Fruit fly (Drosophila melanogaster) whole organism, prepupa: ENCODE data around the gene CG13607.

Source experiments
- CG10631 ChIP-seq: fragments of 200-800 bp; sonication (Bioruptor generic); optimal IDR thresholded peaks from 2 replicates; lab custom pipeline; 2016; ENCODE audit warnings: missing biosample characterization, missing genetic modification characterization
- CG11294 ChIP-seq: fragments of 200-800 bp; sonication (Bioruptor generic); IDR thresholded peaks from 2 replicates; pipeline ENCODE4 v1.3.6; 2022; ENCODE audit warnings: missing biosample characterization, missing genetic modification characterization
- CG11762 ChIP-seq: fragments of 200-800 bp; sonication (Bioruptor generic); optimal IDR thresholded peaks from 3 replicates; lab custom pipeline; 2016; ENCODE audit warnings: missing biosample characterization, missing genetic modification characterization; ENCODE audit not compliant: insufficient read depth
- CG11902 ChIP-seq: fragments of 200-800 bp; sonication (Bioruptor generic); optimal IDR thresholded peaks from 3 replicates; lab custom pipeline; 2016; ENCODE audit warnings: missing biosample characterization, missing genetic modification characterization
- CG31627 ChIP-seq: fragments of 200-800 bp; sonication (Bioruptor generic); optimal IDR thresholded peaks from 3 replicates; lab custom pipeline; 2016; ENCODE audit warnings: missing biosample characterization, missing genetic modification characterization
- CG32006 ChIP-seq: fragments of 200-800 bp; sonication (Bioruptor generic); optimal IDR thresholded peaks from 3 replicates; lab custom pipeline; 2017; ENCODE audit warnings: missing biosample characterization, mild to moderate bottlenecking, missing genetic modification characterization
- CG4318 ChIP-seq: fragments of 200-800 bp; sonication (Bioruptor generic); optimal IDR thresholded peaks from 3 replicates; lab custom pipeline; 2017; ENCODE audit warnings: missing biosample characterization, mild to moderate bottlenecking, missing genetic modification characterization
- CG6808 ChIP-seq: fragments of 200-800 bp; sonication (Bioruptor generic); optimal IDR thresholded peaks from 3 replicates; lab custom pipeline; 2017; ENCODE audit warnings: missing biosample characterization, missing genetic modification characterization, mild to moderate bottlenecking, moderate library complexity, missing genetic modification reagents
- CG7368 ChIP-seq: fragments of 200-800 bp; sonication (Bioruptor generic); optimal IDR thresholded peaks from 3 replicates; lab custom pipeline; 2016; ENCODE audit warnings: missing biosample characterization, missing genetic modification characterization
- CG8119 ChIP-seq: fragments of 200-800 bp; sonication (Bioruptor generic); IDR thresholded peaks from 3 replicates; pipeline ENCODE4 v1.3.6; 2022; ENCODE audit warnings: missing biosample characterization, missing genetic modification characterization
- CG8319 ChIP-seq: fragments of 200-800 bp; sonication (Bioruptor generic); optimal IDR thresholded peaks from 3 replicates; lab custom pipeline; 2016; ENCODE audit warnings: missing biosample characterization, missing genetic modification characterization
- CG8632 ChIP-seq: fragments of 200-800 bp; sonication (Bioruptor generic); optimal IDR thresholded peaks from 3 replicates; lab custom pipeline; 2016; ENCODE audit warnings: missing biosample characterization, missing genetic modification characterization
- Eip75B ChIP-seq: fragments of 200-800 bp; sonication (Bioruptor generic); optimal IDR thresholded peaks from 3 replicates; lab custom pipeline; 2016; ENCODE audit warnings: missing biosample characterization, missing genetic modification characterization
- Eip78C ChIP-seq: fragments of 200-800 bp; sonication (Bioruptor generic); peaks from one replicate; lab custom pipeline; 2016; ENCODE audit warnings: missing biosample characterization, missing genetic modification characterization
- Eip93F ChIP-seq: fragments of 200-800 bp; sonication (Bioruptor generic); optimal IDR thresholded peaks from 2 replicates; lab custom pipeline; 2016; ENCODE audit warnings: missing biosample characterization, mild to moderate bottlenecking, missing genetic modification characterization
- Ets21C ChIP-seq: fragments of 200-800 bp; sonication (Bioruptor generic); optimal IDR thresholded peaks from 3 replicates; lab custom pipeline; 2016; ENCODE audit warnings: missing biosample characterization, missing genetic modification characterization
- Ets96B ChIP-seq: fragments of 200-800 bp; optimal IDR thresholded peaks from 2 replicates; lab custom pipeline; 2019; ENCODE audit warnings: missing biosample characterization, mild to moderate bottlenecking, missing genetic modification characterization, moderate library complexity
- Gug ChIP-seq: fragments of 200-800 bp; sonication (Bioruptor generic); IDR thresholded peaks from 2 replicates; pipeline ENCODE4 v1.3.6; 2022; ENCODE audit warnings: missing biosample characterization, missing genetic modification characterization
- Hr38 ChIP-seq: sonication (Bioruptor generic); optimal IDR thresholded peaks from 2 replicates; lab custom pipeline; 2016; ENCODE audit warnings: missing biosample characterization, missing genetic modification characterization
- Hr4 ChIP-seq: fragments of 200-800 bp; sonication (Bioruptor generic); optimal IDR thresholded peaks from 3 replicates; lab custom pipeline; 2016; ENCODE audit warnings: missing biosample characterization, missing genetic modification characterization
- Lpt ChIP-seq: fragments of 200-800 bp; sonication (Bioruptor generic); optimal IDR thresholded peaks from 3 replicates; lab custom pipeline; 2016; ENCODE audit warnings: missing biosample characterization, missing genetic modification characterization
- Met ChIP-seq: fragments of 200-800 bp; sonication (Bioruptor generic); optimal IDR thresholded peaks from 3 replicates; lab custom pipeline; 2016; ENCODE audit warnings: missing biosample characterization, missing genetic modification characterization
- Smox ChIP-seq: fragments of 200-800 bp; sonication (Bioruptor generic); optimal IDR thresholded peaks from 3 replicates; lab custom pipeline; 2016; ENCODE audit warnings: missing biosample characterization, missing genetic modification characterization
- Sox102F ChIP-seq: fragments of 200-800 bp; sonication (Bioruptor generic); optimal IDR thresholded peaks from 2 replicates; lab custom pipeline; 2016; ENCODE audit warnings: missing biosample characterization, mild to moderate bottlenecking, missing genetic modification characterization
- fkh ChIP-seq: fragments of 200-800 bp; sonication (Bioruptor generic); optimal IDR thresholded peaks from 3 replicates; lab custom pipeline; 2017; ENCODE audit warnings: missing biosample characterization, mild to moderate bottlenecking, missing genetic modification characterization, moderate library complexity
- lz ChIP-seq: fragments of 200-800 bp; sonication (Bioruptor generic); optimal IDR thresholded peaks from 3 replicates; lab custom pipeline; 2016; ENCODE audit warnings: missing biosample characterization, missing genetic modification characterization
- net ChIP-seq: fragments of 200-800 bp; sonication (Bioruptor generic); optimal IDR thresholded peaks from 3 replicates; lab custom pipeline; 2016; ENCODE audit warnings: missing biosample characterization, missing genetic modification characterization
- pdm3 ChIP-seq: fragments of 200-800 bp; sonication (Bioruptor generic); optimal IDR thresholded peaks from 3 replicates; lab custom pipeline; 2016; ENCODE audit warnings: missing biosample characterization, missing genetic modification characterization
- spab ChIP-seq: fragments of 200-800 bp; sonication (Bioruptor generic); optimal IDR thresholded peaks from 2 replicates; lab custom pipeline; 2017; ENCODE audit warnings: missing biosample characterization, mild to moderate bottlenecking, missing genetic modification characterization, missing genetic modification reagents
- ss ChIP-seq, 2 experiments: fragments of 200-800 bp; sonication (Bioruptor generic); optimal IDR thresholded peaks; 2 replicates in 1 of 2; 3 replicates in 1 of 2; lab custom pipeline; 2017 to 2018; ENCODE audit warnings: mild to moderate bottlenecking in 2 of 2, missing biosample characterization in 2 of 2, missing genetic modification characterization in 2 of 2, moderate library complexity in 1 of 2
- topi ChIP-seq: fragments of 200-800 bp; sonication (Bioruptor generic); optimal IDR thresholded peaks from 3 replicates; lab custom pipeline; 2016; ENCODE audit warnings: missing biosample characterization, missing genetic modification characterization
- vri ChIP-seq: fragments of 200-800 bp; sonication (Bioruptor generic); optimal IDR thresholded peaks from 3 replicates; lab custom pipeline; 2016; ENCODE audit warnings: missing biosample characterization, mild to moderate bottlenecking, missing genetic modification characterization

CG13607 gene

DNA sequence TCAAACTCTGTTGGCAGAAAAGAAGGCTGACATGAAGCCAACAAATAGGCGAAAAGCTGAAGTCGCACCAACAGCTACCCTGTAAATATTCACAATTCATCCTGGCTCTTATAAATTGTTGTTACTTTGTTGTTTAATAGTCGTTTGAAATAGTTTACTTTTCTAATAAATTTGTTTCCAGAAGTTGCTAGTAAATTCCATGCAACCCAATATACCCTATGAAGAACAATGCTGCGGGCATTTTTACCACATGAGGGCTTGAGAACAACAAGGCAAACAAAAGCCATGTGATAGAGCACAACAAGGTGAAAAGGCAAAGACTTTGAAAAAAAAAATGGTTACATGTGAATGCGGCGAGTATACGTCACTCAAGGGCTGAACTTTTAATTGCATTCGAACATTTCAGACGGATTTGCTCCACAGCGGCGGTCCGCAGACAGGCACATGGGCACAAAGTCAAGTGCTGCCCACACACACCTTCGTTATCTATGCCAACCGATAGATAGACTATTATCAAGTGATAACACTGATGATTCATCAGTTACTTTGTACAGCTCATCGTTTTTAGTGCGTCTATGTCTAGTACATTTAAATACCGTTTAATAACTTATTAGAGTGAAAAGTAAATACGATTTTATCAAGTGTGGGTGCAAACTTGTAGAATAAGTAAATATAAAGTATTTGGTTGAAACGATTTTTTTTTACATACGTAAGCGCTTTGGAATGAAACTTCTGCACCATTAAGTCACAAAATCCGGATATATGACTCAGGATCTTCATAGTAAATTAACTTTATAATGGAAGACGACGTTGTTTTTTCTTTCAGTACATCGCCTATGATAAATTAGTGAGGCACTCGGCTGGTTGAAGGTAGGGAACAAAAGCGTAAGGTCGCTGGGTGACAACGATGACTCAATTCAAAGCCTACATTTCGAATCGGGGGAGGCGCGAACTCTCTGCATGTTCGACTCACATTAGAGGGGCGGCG, 16.8 kb downstream of the CG13607 start (continued):
- peak; percentile 66 for TF ChIP-seq CG10631 (GFP tag; lab: Kevin White, UChicago)
- TF ChIP-seq Gug = peak; percentile 74
- peak; percentile 72 for TF ChIP-seq CG7368 (GFP tag; lab: Kevin White, UChicago)
- peak; percentile 77 for TF ChIP-seq CG8119 (GFP tag; lab: Robert Waterston, UW)
- peak; percentile 31 for TF ChIP-seq CG11762 (GFP tag; lab: Kevin White, UChicago)
- TF ChIP-seq net (GFP tag; lab: Kevin White, UChicago) = peak; percentile 68
- TF ChIP-seq Met (GFP tag; lab: Kevin White, UChicago) = peak; percentile 74
- peak; percentile 68 for TF ChIP-seq Hr4 (GFP tag; lab: Kevin White, UChicago)
- TF ChIP-seq Hr38 (GFP tag; lab: Kevin White, UChicago) = no peak
- TF ChIP-seq Ets21C (GFP tag; lab: Kevin White, UChicago) = peak; percentile 60
- peak; percentile 58 for TF ChIP-seq Sox102F (GFP tag; lab: Kevin White, UChicago)

DNA sequence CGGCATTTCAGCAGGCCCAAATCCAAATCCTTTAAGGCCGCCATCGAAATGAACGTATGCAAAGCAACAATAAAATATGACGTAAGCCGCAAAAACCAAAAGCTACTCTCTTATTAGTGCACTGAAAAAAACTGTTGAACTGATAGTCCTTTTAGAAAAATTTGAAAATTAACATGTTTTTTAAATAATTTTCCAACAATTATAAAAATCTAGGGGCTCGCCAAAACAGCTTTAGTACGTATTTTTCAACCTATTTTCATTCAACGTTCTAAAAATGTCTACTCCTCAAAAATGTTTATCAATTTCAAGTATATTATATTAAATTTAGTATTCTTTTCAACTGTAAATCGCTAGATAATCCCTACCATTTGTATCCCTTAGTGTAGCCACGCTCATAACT, 22.7 kb downstream of the CG13607 start:
- peak; percentile 53 for TF ChIP-seq Eip78C (GFP tag; lab: Kevin White, UChicago)
- peak; percentile 2 for TF ChIP-seq Hr4 (GFP tag; lab: Kevin White, UChicago)
- no peak for TF ChIP-seq Lpt (GFP tag; lab: Kevin White, UChicago)
- TF ChIP-seq CG8319 (GFP tag; lab: Kevin White, UChicago) = no peak

DNA sequence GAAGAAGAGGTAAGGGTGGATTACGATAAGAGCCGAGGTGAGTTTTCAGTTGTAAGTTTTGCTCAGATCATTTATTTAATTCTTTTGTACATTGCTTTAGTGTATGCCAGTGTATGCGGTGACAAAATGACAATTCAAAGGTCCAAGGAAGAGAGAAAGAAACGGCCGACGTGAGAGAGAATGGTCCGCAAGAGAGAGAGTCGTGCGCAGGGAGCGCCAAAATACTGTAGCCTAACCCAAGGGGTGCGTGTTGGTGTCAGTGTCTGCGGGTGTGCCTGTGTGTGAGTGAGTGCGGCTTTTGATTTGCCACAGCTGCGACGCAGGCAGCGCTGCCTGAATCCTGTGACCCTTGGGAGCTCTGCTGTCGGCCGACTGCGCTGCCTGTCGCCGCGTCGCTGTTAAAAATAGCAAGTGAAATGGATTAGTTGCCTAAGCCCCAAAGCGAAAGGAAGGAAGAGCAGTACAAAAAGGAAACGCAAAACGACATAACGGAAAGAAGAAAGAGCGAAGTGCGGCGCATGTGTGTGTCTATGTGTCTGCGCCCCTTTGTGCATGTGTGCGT, 23.5 kb downstream of the CG13607 start:
- TF ChIP-seq ss (GFP tag; optimal IDR thresholded peaks at IDR 0.05; lab: Kevin White, UChicago) (peak in 1 of 2 experiments; percentile 18), CG6808 (GFP tag; lab: Kevin White, UChicago) (peak; percentile 18), CG8119 (GFP tag; lab: Robert Waterston, UW) (no peak)

DNA sequence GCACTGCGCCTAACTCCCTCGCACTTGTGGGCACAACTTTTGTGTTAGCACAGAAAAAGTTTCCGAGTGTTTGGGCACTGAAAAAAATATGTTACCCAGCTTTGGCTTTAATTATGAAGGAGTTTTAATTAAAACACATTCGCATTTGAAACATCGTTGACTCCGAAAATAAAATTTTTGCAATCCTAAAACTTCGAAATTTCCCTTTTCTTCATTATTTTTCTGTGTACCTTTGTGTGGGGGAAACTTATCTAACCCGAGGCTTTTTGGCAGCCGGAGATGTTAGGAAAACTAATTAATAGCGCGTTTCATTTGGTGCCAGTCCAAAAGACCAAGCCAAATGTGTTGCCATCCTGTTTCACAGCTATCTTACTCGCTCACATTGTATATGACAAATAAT, 24.5 kb downstream of the CG13607 start:
- TF ChIP-seq spab (GFP tag; lab: Kevin White, UChicago) (no peak), CG11294 (no peak)

DNA sequence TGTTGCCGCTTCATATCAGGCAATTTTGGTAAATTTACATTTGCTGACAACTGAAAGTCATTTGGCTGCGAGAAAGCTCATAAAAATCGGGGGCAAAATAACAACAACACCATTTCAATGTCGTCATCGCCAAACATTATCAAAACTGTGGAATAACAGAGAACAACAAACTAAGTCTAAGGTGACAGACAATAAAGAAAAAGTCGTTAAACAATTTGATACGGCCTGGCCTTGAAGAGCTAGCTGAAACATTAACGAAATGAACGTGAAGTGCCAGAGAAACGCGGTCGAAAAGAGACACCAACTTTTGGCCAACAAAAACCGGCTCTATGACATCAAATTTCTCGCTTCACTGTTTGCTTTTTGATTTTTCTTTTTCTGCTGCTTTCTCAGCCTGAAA, 26.0 kb downstream of the CG13607 start:
- TF ChIP-seq fkh (GFP tag; lab: Kevin White, UChicago) = peak; percentile 21
- no peak for TF ChIP-seq pdm3 (GFP tag; lab: Kevin White, UChicago)

DNA sequence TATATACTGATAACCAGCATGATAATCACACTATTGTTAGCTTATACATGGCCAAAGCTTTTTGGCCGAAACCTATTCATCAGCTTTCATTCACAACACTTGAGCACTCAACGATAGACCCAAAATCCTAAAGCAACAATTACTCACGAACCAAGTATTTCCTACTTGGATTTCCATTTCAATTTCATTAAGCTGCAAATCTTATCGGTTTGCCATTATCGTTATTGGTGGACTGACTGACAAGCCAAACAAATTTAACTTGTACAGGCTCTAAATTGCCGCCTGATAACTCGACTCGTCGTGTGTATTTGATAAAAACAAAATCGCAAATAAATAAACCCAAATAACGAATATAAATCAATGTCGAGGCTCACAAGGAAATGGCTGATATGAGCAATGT, 31.1 kb downstream of the CG13607 start:
- TF ChIP-seq Eip93F (GFP tag; lab: Kevin White, UChicago) = peak; percentile 40
- no peak for TF ChIP-seq Ets21C (GFP tag; lab: Kevin White, UChicago)
- peak; percentile 13 for TF ChIP-seq vri
- TF ChIP-seq CG31627 (GFP tag; lab: Kevin White, UChicago) = no peak
- no peak for TF ChIP-seq Lpt (GFP tag; lab: Kevin White, UChicago)
- TF ChIP-seq Eip78C (GFP tag; lab: Kevin White, UChicago) = no peak
- TF ChIP-seq CG6808 (GFP tag; lab: Kevin White, UChicago) = no peak
- TF ChIP-seq, all 60 proteins: peak for 2

DNA sequence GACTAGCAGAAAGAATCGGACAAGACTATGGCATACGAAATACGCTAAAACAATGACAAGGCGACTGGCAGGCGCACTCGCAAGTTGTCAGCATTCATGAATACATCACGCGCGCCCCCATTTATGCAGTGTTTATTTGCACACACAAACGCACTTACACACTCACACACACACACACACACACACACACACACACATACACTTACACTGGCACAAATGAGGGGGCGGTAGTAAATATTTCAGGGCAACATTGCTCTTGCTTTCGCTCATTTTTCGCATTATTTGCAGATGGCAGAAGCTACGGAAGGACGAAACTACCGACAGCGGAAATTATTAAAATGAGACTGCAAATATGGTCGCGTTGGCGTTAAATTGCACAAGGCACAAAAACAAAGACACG, 36.5 kb downstream of the CG13607 start:
- TF ChIP-seq topi (GFP tag; lab: Kevin White, UChicago) (no peak), CG32006 (no peak), Smox (GFP tag; lab: Kevin White, UChicago) (no peak), vri (no peak), lz (no peak), CG11762 (GFP tag; lab: Kevin White, UChicago) (no peak), CG4318 (GFP tag; lab: Kevin White, UChicago) (no peak), Ets96B (no peak), Eip93F (GFP tag; lab: Kevin White, UChicago) (no peak), CG8632 (no peak), CG11902 (no peak), Eip75B (GFP tag; lab: Kevin White, UChicago) (no peak), Ets21C (GFP tag; lab: Kevin White, UChicago) (no peak)
- TF ChIP-seq, all 60 proteins: peak for 0
